Worm (Caenorhabditis elegans): ENCODE data around the gene fbxa-136.

- TF ChIP-seq egl-27 (tag; optimal IDR thresholded peaks at IDR 0.05) = no peak
- TF ChIP-seq skn-1 (tag; optimal IDR thresholded peaks at IDR 0.05) = no peak
- no peak for TF ChIP-seq nhr-77 (tag; optimal IDR thresholded peaks at IDR 0.05)
- TF ChIP-seq snpc-4 (tag; optimal IDR thresholded peaks at IDR 0.05) = no peak
- TF ChIP-seq nfya-1 (tag; optimal IDR thresholded peaks at IDR 0.05; ENCODE audit: insufficient read depth) = no peak
- no peak for TF ChIP-seq nhr-28 (tag; optimal IDR thresholded peaks at IDR 0.05)
Measured at ce11 chrV:17566850-17567249, 46.0 kb downstream of the fbxa-136 start, which contains the start of gene C38D9.2.

Measured in whole organism, L3 larva.